Fruit fly (Drosophila melanogaster) whole organism, embryonic: ENCODE results near the gene mib1.

ENCODE experiments used
- ATbp ChIP-seq: fragments of 200-800 bp; sonication (Bioruptor generic); optimal IDR thresholded peaks from 2 replicates; lab custom pipeline; 2017; ENCODE audit warnings: missing biosample characterization, mild to moderate bottlenecking, missing genetic modification characterization, missing genetic modification reagents
- Asciz ChIP-seq: fragments of 200-800 bp; sonication (Bioruptor generic); optimal IDR thresholded peaks from 2 replicates; lab custom pipeline; 2017; ENCODE audit warnings: missing biosample characterization, mild to moderate bottlenecking, missing genetic modification characterization, missing genetic modification reagents
- CG13894 ChIP-seq: fragments of 200-800 bp; sonication (Bioruptor generic); optimal IDR thresholded peaks from 3 replicates; lab custom pipeline; 2018; ENCODE audit warnings: missing biosample characterization, mild to moderate bottlenecking, missing genetic modification characterization, moderate library complexity
- CG15514 ChIP-seq: fragments of 200-800 bp; sonication (Bioruptor generic); optimal IDR thresholded peaks from 3 replicates; lab custom pipeline; 2017; ENCODE audit warnings: missing biosample characterization, missing genetic modification characterization, mild to moderate bottlenecking, moderate library complexity, missing genetic modification reagents
- CG16779 ChIP-seq: fragments of 200-800 bp; sonication (Bioruptor generic); IDR thresholded peaks from 2 replicates; pipeline ENCODE4 v1.3.6; 2022; ENCODE audit warnings: missing biosample characterization, missing genetic modification characterization
- CG2199 ChIP-seq: fragments of 200-800 bp; sonication (Bioruptor generic); IDR thresholded peaks from 3 replicates; pipeline ENCODE4 v1.3.6; 2022; ENCODE audit warnings: missing biosample characterization, missing genetic modification characterization
- CG2678 ChIP-seq: fragments of 200-800 bp; sonication (Bioruptor generic); optimal IDR thresholded peaks from 3 replicates; lab custom pipeline; 2019; ENCODE audit warnings: missing biosample characterization, mild to moderate bottlenecking, missing genetic modification characterization, moderate library complexity
- CG31441 ChIP-seq: fragments of 200-800 bp; sonication (Bioruptor generic); IDR thresholded peaks from 2 replicates; pipeline ENCODE4 v1.3.6; 2022; ENCODE audit warnings: missing biosample characterization, missing genetic modification characterization
- CG32532 ChIP-seq: fragments of 200-800 bp; sonication (Bioruptor generic); IDR thresholded peaks from 2 replicates; pipeline ENCODE4 v1.3.6; 2022; ENCODE audit warnings: missing biosample characterization, missing genetic modification characterization
- CG3995 ChIP-seq: fragments of 200-800 bp; sonication (Bioruptor generic); optimal IDR thresholded peaks from 3 replicates; lab custom pipeline; 2016; ENCODE audit warnings: missing biosample characterization, missing genetic modification characterization
- CG6854 ChIP-seq: fragments of 200-800 bp; sonication (Bioruptor generic); optimal IDR thresholded peaks from 3 replicates; lab custom pipeline; 2017; ENCODE audit warnings: missing biosample characterization, mild to moderate bottlenecking, missing genetic modification characterization
- CG7987 ChIP-seq: fragments of 200-800 bp; sonication (Bioruptor generic); optimal IDR thresholded peaks from 2 replicates; lab custom pipeline; 2018; ENCODE audit warnings: missing biosample characterization, mild to moderate bottlenecking, missing genetic modification characterization, moderate library complexity
- Deaf1 ChIP-seq: fragments of 200-800 bp; optimal IDR thresholded peaks from 3 replicates; lab custom pipeline; 2019; ENCODE audit warnings: missing biosample characterization, mild to moderate bottlenecking, missing genetic modification characterization, moderate library complexity
- Doc2 ChIP-seq: fragments of 200-800 bp; sonication (Bioruptor generic); IDR thresholded peaks from 2 replicates; pipeline ENCODE4 v1.3.6; 2022; ENCODE audit warnings: missing biosample characterization, missing genetic modification characterization
- Ets65A ChIP-seq: fragments of 200-800 bp; sonication (Bioruptor generic); peaks from one replicate; lab custom pipeline; 2016; ENCODE audit warnings: missing biosample characterization, missing genetic modification characterization
- Fer1 ChIP-seq: fragments of 200-800 bp; sonication (Bioruptor generic); optimal IDR thresholded peaks from 2 replicates; lab custom pipeline; 2017; ENCODE audit warnings: missing biosample characterization, mild to moderate bottlenecking, missing genetic modification characterization
- Med ChIP-seq: fragments of 200-800 bp; sonication (Bioruptor generic); peaks from one replicate; lab custom pipeline; 2016; ENCODE audit warnings: missing biosample characterization, missing genetic modification characterization, mild to moderate bottlenecking, inconsistent platforms, moderate library complexity
- Meics ChIP-seq: fragments of 200-800 bp; sonication (Bioruptor generic); optimal IDR thresholded peaks from 2 replicates; lab custom pipeline; 2017; ENCODE audit warnings: missing biosample characterization, mild to moderate bottlenecking, missing genetic modification characterization
- Neu2 ChIP-seq: fragments of 200-800 bp; sonication (Bioruptor generic); optimal IDR thresholded peaks from 3 replicates; lab custom pipeline; 2016; ENCODE audit warnings: missing biosample characterization, missing genetic modification characterization, borderline replicate concordance
- Pdp1 ChIP-seq, 2 experiments: fragments of 200-800 bp; sonication (Bioruptor generic); optimal IDR thresholded peaks; 3 replicates each; lab custom pipeline; 2016; ENCODE audit warnings: missing biosample characterization in 2 of 2, missing genetic modification characterization in 2 of 2, mild to moderate bottlenecking in 1 of 2, moderate library complexity in 1 of 2
- Rfx ChIP-seq: fragments of 200-800 bp; sonication (Bioruptor generic); IDR thresholded peaks from 2 replicates; pipeline ENCODE4 v1.3.6; 2022; ENCODE audit warnings: missing biosample characterization, missing genetic modification characterization
- Scr ChIP-seq: fragments of 200-800 bp; sonication (Bioruptor generic); IDR thresholded peaks from 2 replicates; pipeline ENCODE4 v1.3.6; 2022; ENCODE audit warnings: missing biosample characterization, missing genetic modification characterization; ENCODE audit not compliant: partially characterized antibody
- Sry-β ChIP-seq: fragments of 200-800 bp; sonication (Bioruptor generic); optimal IDR thresholded peaks from 2 replicates; lab custom pipeline; 2018; ENCODE audit warnings: missing biosample characterization, mild to moderate bottlenecking, missing genetic modification characterization, moderate library complexity
- aop ChIP-seq: fragments of 200-800 bp; sonication (Bioruptor generic); IDR thresholded peaks from 2 replicates; pipeline ENCODE4 v1.3.6; 2022; ENCODE audit warnings: missing biosample characterization, missing genetic modification characterization
- chinmo ChIP-seq: fragments of 200-800 bp; sonication (Bioruptor generic); IDR thresholded peaks from 4 replicates; pipeline ENCODE4 v1.3.6; 2022; ENCODE audit warnings: missing biosample characterization, missing genetic modification characterization; ENCODE audit not compliant: partially characterized antibody
- dmrt11E ChIP-seq: fragments of 200-800 bp; sonication (Bioruptor generic); optimal IDR thresholded peaks from 3 replicates; lab custom pipeline; 2018; ENCODE audit warnings: missing biosample characterization, mild to moderate bottlenecking, missing genetic modification characterization, moderate library complexity
- ftz-f1 ChIP-seq: fragments of 200-800 bp; sonication (Bioruptor generic); optimal IDR thresholded peaks from 2 replicates; lab custom pipeline; 2016; ENCODE audit warnings: missing biosample characterization, missing genetic modification characterization
- gce ChIP-seq: fragments of 200-800 bp; sonication (Bioruptor generic); IDR thresholded peaks from 3 replicates; pipeline ENCODE4 v1.3.6; 2022; ENCODE audit warnings: missing biosample characterization, missing genetic modification characterization
- nerfin-2 ChIP-seq: fragments of 200-800 bp; sonication (Bioruptor generic); IDR thresholded peaks from 2 replicates; pipeline ENCODE4 v1.3.6; 2022; ENCODE audit warnings: missing biosample characterization, missing genetic modification characterization; ENCODE audit not compliant: partially characterized antibody
- odd ChIP-seq: fragments of 200-800 bp; sonication (Bioruptor generic); optimal IDR thresholded peaks from 2 replicates; lab custom pipeline; 2017; ENCODE audit warnings: missing biosample characterization, mild to moderate bottlenecking, missing genetic modification characterization
- onecut ChIP-seq: fragments of 200-800 bp; sonication (Bioruptor generic); IDR thresholded peaks from 2 replicates; pipeline ENCODE4 v1.3.6; 2022; ENCODE audit warnings: missing biosample characterization, missing genetic modification characterization
- row ChIP-seq: fragments of 200-800 bp; sonication (Bioruptor generic); IDR thresholded peaks from 3 replicates; pipeline ENCODE4 v1.3.6; 2022; ENCODE audit warnings: missing biosample characterization, missing genetic modification characterization
- scrt ChIP-seq: fragments of 200-800 bp; sonication (Bioruptor generic); optimal IDR thresholded peaks from 2 replicates; lab custom pipeline; 2018; ENCODE audit warnings: missing biosample characterization, mild to moderate bottlenecking, missing genetic modification characterization, moderate library complexity
- usp ChIP-seq: fragments of >200 bp; optimal IDR thresholded peaks from 2 replicates; lab custom pipeline; 2017; ENCODE audit warnings: missing biosample characterization, missing genetic modification characterization
- vvl ChIP-seq: fragments of 200-800 bp; sonication (Bioruptor generic); IDR thresholded peaks from 2 replicates; pipeline ENCODE4 v1.3.6; 2022; ENCODE audit warnings: missing biosample characterization, missing genetic modification characterization

mib1 gene

dm6 chr3L:15977565-15977964 is 34.0 kb downstream of the mib1 start (continued):
- peak; percentile 56 for TF ChIP-seq Asciz
- TF ChIP-seq CG3995 (GFP tag; lab: Kevin White, UChicago), result no peak
- TF ChIP-seq CG13894 (tag; lab: Kevin White, UChicago), result peak; percentile 12
- TF ChIP-seq Rfx (GFP tag; lab: Robert Waterston, UW), result peak; percentile 79
- 0 out of 2 replicates have a peak, but pooled peaks have one; percentile 8 for TF ChIP-seq onecut (GFP tag; lab: Robert Waterston, UW)
- TF ChIP-seq row (GFP tag; lab: Robert Waterston, UW), result peak; percentile 72
- no peak for TF ChIP-seq nerfin-2 (GFP tag; lab: Robert Waterston, UW)
- no peak for TF ChIP-seq usp (GFP tag; lab: Kevin White, UChicago)
- TF ChIP-seq scrt, result peak; percentile 33
- peak; percentile 73 for TF ChIP-seq CG2678 (tag; lab: Kevin White, UChicago)
- TF ChIP-seq, all 482 proteins: peak for 149

dm6 chr3L:15976758-15977157 is 34.9 kb downstream of the mib1 start, which contains the start of gene CG17029:
Gene CG17029, plus strand, starts transcription at chr3L:15976870.
- TF ChIP-seq Doc2 (GFP tag; lab: Robert Waterston, UW), result no peak
- TF ChIP-seq Meics (GFP tag; lab: Kevin White, UChicago), result peak; percentile 6
- peak; percentile 44 for TF ChIP-seq CG6854 (GFP tag; lab: Kevin White, UChicago)
- peak; percentile 7 for TF ChIP-seq Fer1
- TF ChIP-seq chinmo (GFP tag; lab: Robert Waterston, UW), result 0 out of 4 replicates have a peak, but pooled peaks have one; percentile 25
- TF ChIP-seq Pdp1 (GFP tag; optimal IDR thresholded peaks at IDR 0.05; lab: Kevin White, UChicago), result peak in 1 of 2 experiments; percentile 42
- no peak for TF ChIP-seq CG7987
- peak; percentile 35; the same call in 1 of the 2 replicates for TF ChIP-seq CG32532 (GFP tag; lab: Robert Waterston, UW)
- peak; percentile 24 for TF ChIP-seq CG15514 (GFP tag; lab: Kevin White, UChicago)
- TF ChIP-seq vvl, result 0 out of 2 replicates have a peak, but pooled peaks have one; percentile 14
- peak; percentile 14; the same call in 1 of the 2 replicates for TF ChIP-seq Scr (GFP tag; lab: Robert Waterston, UW)
- TF ChIP-seq odd (GFP tag; lab: Kevin White, UChicago), result no peak
- TF ChIP-seq ftz-f1 (GFP tag; lab: Kevin White, UChicago), result peak; percentile 55
- TF ChIP-seq CG2678 (tag; lab: Kevin White, UChicago), result peak; percentile 54
- peak; percentile 17 for TF ChIP-seq Deaf1 (tag; lab: Kevin White, UChicago)
- 0 out of 2 replicates have a peak, but pooled peaks have one; percentile 29 for TF ChIP-seq CG31441 (GFP tag; lab: Robert Waterston, UW)
- no peak for TF ChIP-seq dmrt11E (tag; lab: Kevin White, UChicago)

dm6 chr3L:15975068-15975467 is 36.5 kb downstream of the mib1 start, which contains the start of gene CG17026:
Gene CG17026, plus strand, starts transcription at chr3L:15975368.
- TF ChIP-seq aop, result no peak
- TF ChIP-seq, all 482 proteins: peak for 0

- TF ChIP-seq Neu2 (GFP tag; lab: Kevin White, UChicago), result no peak
- no peak for TF ChIP-seq CG2199 (GFP tag; lab: Robert Waterston, UW)
- TF ChIP-seq Sry-β (GFP tag; lab: Kevin White, UChicago), result no peak
- TF ChIP-seq CG16779 (GFP tag; lab: Robert Waterston, UW), result 0 out of 2 replicates have a peak, but pooled peaks have one; percentile 28
- TF ChIP-seq Ets65A, result peak; percentile 90
- no peak for TF ChIP-seq gce (GFP tag; lab: Robert Waterston, UW)
- TF ChIP-seq ATbp (GFP tag; lab: Kevin White, UChicago), result no peak
- peak; percentile 12 for TF ChIP-seq Med (GFP tag; lab: Kevin White, UChicago)
These were observed 37.4 kb downstream of the mib1 start for dm6 chr3L:15974166-15974565.
